Fruit fly (Drosophila melanogaster): ENCODE data around the gene Nhe1.

- peak; percentile 44 for TF ChIP-seq tai (GFP tag; optimal IDR thresholded peaks at IDR 0.05)
- peak; percentile 47 for TF ChIP-seq brk (GFP tag; optimal IDR thresholded peaks at IDR 0.05)
- TF ChIP-seq usp (GFP tag; optimal IDR thresholded peaks at IDR 0.05): no peak
- TF ChIP-seq rgr (GFP tag; optimal IDR thresholded peaks at IDR 0.05): no peak
- no peak for TF ChIP-seq pan (optimal IDR thresholded peaks at IDR 0.05)
- peak; percentile 13 for TF ChIP-seq OdsH (GFP tag; optimal IDR thresholded peaks at IDR 0.05)
Measured at dm6 chr2L:66369-67278, 39.9 kb downstream of the Nhe1 start, which contains the start of gene dbr.
